Fruit fly (Drosophila melanogaster): ENCODE measurements around the gene fipi.

DNA sequence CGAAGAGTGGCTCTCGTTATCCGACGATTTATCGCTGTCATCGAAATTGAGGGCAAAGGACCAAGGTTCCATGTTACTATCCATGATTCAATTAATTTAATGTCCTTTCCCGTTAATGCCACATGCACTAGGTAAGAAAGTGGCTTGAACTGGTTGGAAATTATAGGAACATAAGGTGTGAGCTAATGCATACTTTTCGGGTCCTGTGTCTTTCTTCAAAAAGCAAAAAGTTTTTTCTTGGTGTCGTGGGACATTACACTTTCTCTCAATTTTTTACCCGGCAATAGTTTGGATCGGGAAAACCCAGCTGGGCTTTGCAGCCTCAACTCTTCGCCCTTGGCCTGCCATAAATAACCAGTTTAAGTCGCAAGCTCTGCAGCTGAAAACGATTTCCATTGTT lies 92.5 kb downstream of the fipi start, which contains the start of gene Taf12L:
- TF ChIP-seq onecut (GFP tag; IDR thresholded peaks at IDR 0.05) (no peak), Bdp1 (GFP tag; optimal IDR thresholded peaks at IDR 0.05) (no peak), nerfin-2 (GFP tag; IDR thresholded peaks at IDR 0.05; ENCODE audit: partially characterized antibody) (no peak), CG10543 (GFP tag; optimal IDR thresholded peaks at IDR 0.05) (no peak), CG17568 (GFP tag; optimal IDR thresholded peaks at IDR 0.05) (no peak), CG15479 (GFP tag; optimal IDR thresholded peaks at IDR 0.05) (no peak), C15 (GFP tag; IDR thresholded peaks at IDR 0.05) (no peak), Camta (GFP tag; optimal IDR thresholded peaks at IDR 0.05) (no peak), CG32532 (GFP tag; IDR thresholded peaks at IDR 0.05) (no peak), lov (optimal IDR thresholded peaks at IDR 0.05) (no peak), lov (GFP tag; IDR thresholded peaks at IDR 0.05) (no peak), NK7.1 (GFP tag; optimal IDR thresholded peaks at IDR 0.05) (no peak), Oaz (GFP tag; IDR thresholded peaks at IDR 0.05) (no peak), run (tag; optimal IDR thresholded peaks at IDR 0.05) (no peak)
